Worm (Caenorhabditis elegans): ENCODE data around the gene Y45G5AM.9.

- TF ChIP-seq lin-13 (GFP tag; optimal IDR thresholded peaks at IDR 0.05) (no peak), ztf-4 (tag; optimal IDR thresholded peaks at IDR 0.05) (no peak), nhr-76 (tag; optimal IDR thresholded peaks at IDR 0.05) (no peak), ceh-8 (GFP tag; optimal IDR thresholded peaks at IDR 0.05) (no peak), mdl-1 (tag; optimal IDR thresholded peaks at IDR 0.05) (no peak), ceh-63 (GFP tag; optimal IDR thresholded peaks at IDR 0.05) (no peak), ama-1 (optimal IDR thresholded peaks at IDR 0.05) (no peak), nhr-12 (tag; optimal IDR thresholded peaks at IDR 0.05) (no peak)
Observed at ce11 chrV:4134728-4135127, 59.7 kb downstream of the Y45G5AM.9 start, which contains the start of gene lgc-1.
